Worm (Caenorhabditis elegans): ENCODE data around the gene F47G3.4.

ce11 chrX:2344104-2344503 is 37.3 kb upstream of the F47G3.4 start:
- no peak for TF ChIP-seq ztf-29 (GFP tag; IDR thresholded peaks at IDR 0.05)
- TF ChIP-seq flt-1 (GFP tag; IDR thresholded peaks at IDR 0.05): no peak
- TF ChIP-seq cog-1 (tag; optimal IDR thresholded peaks at IDR 0.05): no peak
- no peak for TF ChIP-seq tab-1 (GFP tag; IDR thresholded peaks at IDR 0.05)
- TF ChIP-seq ztf-23 (GFP tag; IDR thresholded peaks at IDR 0.05): no peak
- no peak for TF ChIP-seq ref-1 (GFP tag; conservative IDR thresholded peaks at IDR 0.05)
- TF ChIP-seq klf-2 (GFP tag; conservative IDR thresholded peaks at IDR 0.05): no peak

Measured in whole organism, midembryonic.